Worm (Caenorhabditis elegans): ENCODE data around the gene F35E8.1.

ce11 chrV:15876308-15876707 lies 29.1 kb downstream of the F35E8.1 start, which contains the start of gene nhr-102:
- TF ChIP-seq tab-1 (GFP tag; IDR thresholded peaks at IDR 0.05), result no peak
- TF ChIP-seq T22C8.4 (GFP tag; IDR thresholded peaks at IDR 0.05), result no peak
- TF ChIP-seq ref-1 (GFP tag; conservative IDR thresholded peaks at IDR 0.05), result no peak
- no peak for TF ChIP-seq ztf-23 (GFP tag; IDR thresholded peaks at IDR 0.05)
- TF ChIP-seq klf-2 (GFP tag; conservative IDR thresholded peaks at IDR 0.05), result no peak
- no peak for TF ChIP-seq med-1 (GFP tag; optimal IDR thresholded peaks at IDR 0.05; ENCODE audit: insufficient read depth)
- no peak for TF ChIP-seq cog-1 (tag; optimal IDR thresholded peaks at IDR 0.05)

Data from whole organism, midembryonic.